Fruit fly (Drosophila melanogaster) whole organism, prepupa: Measurements from ENCODE around the gene Bet3.

Experiments used
- Blimp-1 ChIP-seq: fragments of 200-800 bp; sonication (Bioruptor generic); optimal IDR thresholded peaks from 3 replicates; lab custom pipeline; 2017; ENCODE audit warnings: missing biosample characterization, missing genetic modification characterization, mild to moderate bottlenecking, moderate library complexity, missing genetic modification reagents
- CG10631 ChIP-seq: fragments of 200-800 bp; sonication (Bioruptor generic); optimal IDR thresholded peaks from 2 replicates; lab custom pipeline; 2016; ENCODE audit warnings: missing biosample characterization, missing genetic modification characterization
- CG11902 ChIP-seq: fragments of 200-800 bp; sonication (Bioruptor generic); optimal IDR thresholded peaks from 3 replicates; lab custom pipeline; 2016; ENCODE audit warnings: missing biosample characterization, missing genetic modification characterization
- CG15336 ChIP-seq: fragments of 200-800 bp; sonication (Bioruptor generic); IDR thresholded peaks from 2 replicates; pipeline ENCODE4 v1.3.6; 2022; ENCODE audit warnings: missing biosample characterization, missing genetic modification characterization
- CG1621 ChIP-seq: fragments of 200-800 bp; sonication (Bioruptor generic); optimal IDR thresholded peaks from 3 replicates; lab custom pipeline; 2018; ENCODE audit warnings: missing biosample characterization, mild to moderate bottlenecking, missing genetic modification characterization
- CG3032 ChIP-seq: fragments of 200-800 bp; optimal IDR thresholded peaks from 2 replicates; lab custom pipeline; 2019; ENCODE audit warnings: missing biosample characterization, mild to moderate bottlenecking, missing genetic modification characterization, moderate library complexity
- CG31627 ChIP-seq: fragments of 200-800 bp; sonication (Bioruptor generic); optimal IDR thresholded peaks from 3 replicates; lab custom pipeline; 2016; ENCODE audit warnings: missing biosample characterization, missing genetic modification characterization
- CG32006 ChIP-seq: fragments of 200-800 bp; sonication (Bioruptor generic); optimal IDR thresholded peaks from 3 replicates; lab custom pipeline; 2017; ENCODE audit warnings: missing biosample characterization, mild to moderate bottlenecking, missing genetic modification characterization
- CG34406 ChIP-seq: fragments of 200-800 bp; sonication (Bioruptor generic); optimal IDR thresholded peaks from 3 replicates; lab custom pipeline; 2016; ENCODE audit warnings: missing biosample characterization, missing genetic modification characterization
- CG3919 ChIP-seq: fragments of 200-800 bp; sonication (Bioruptor generic); optimal IDR thresholded peaks from 3 replicates; lab custom pipeline; 2016; ENCODE audit warnings: missing biosample characterization, missing genetic modification characterization
- CG4318 ChIP-seq: fragments of 200-800 bp; sonication (Bioruptor generic); optimal IDR thresholded peaks from 3 replicates; lab custom pipeline; 2017; ENCODE audit warnings: missing biosample characterization, mild to moderate bottlenecking, missing genetic modification characterization
- CG6163 ChIP-seq: fragments of 200-800 bp; sonication (Bioruptor generic); IDR thresholded peaks from 3 replicates; pipeline ENCODE4 v1.3.6; 2022; ENCODE audit warnings: missing biosample characterization, missing genetic modification characterization
- CG6276 ChIP-seq: fragments of 200-800 bp; sonication (Bioruptor generic); optimal IDR thresholded peaks from 2 replicates; lab custom pipeline; 2017; ENCODE audit warnings: missing biosample characterization, mild to moderate bottlenecking, missing genetic modification characterization
- CG6792 ChIP-seq: fragments of 200-800 bp; sonication (Bioruptor generic); optimal IDR thresholded peaks from 3 replicates; lab custom pipeline; 2016; ENCODE audit warnings: missing biosample characterization, missing genetic modification characterization
- CG6808 ChIP-seq: fragments of 200-800 bp; sonication (Bioruptor generic); optimal IDR thresholded peaks from 3 replicates; lab custom pipeline; 2017; ENCODE audit warnings: missing biosample characterization, missing genetic modification characterization, mild to moderate bottlenecking, moderate library complexity, missing genetic modification reagents
- CG6854 ChIP-seq: fragments of 200-800 bp; sonication (Bioruptor generic); optimal IDR thresholded peaks from 2 replicates; lab custom pipeline; 2017; ENCODE audit warnings: missing biosample characterization, mild to moderate bottlenecking, missing genetic modification characterization
- CG8119 ChIP-seq: fragments of 200-800 bp; sonication (Bioruptor generic); IDR thresholded peaks from 3 replicates; pipeline ENCODE4 v1.3.6; 2022; ENCODE audit warnings: missing biosample characterization, missing genetic modification characterization
- CG8319 ChIP-seq: fragments of 200-800 bp; sonication (Bioruptor generic); optimal IDR thresholded peaks from 3 replicates; lab custom pipeline; 2016; ENCODE audit warnings: missing biosample characterization, missing genetic modification characterization
- CG9139 ChIP-seq: fragments of 200-800 bp; sonication (Bioruptor generic); optimal IDR thresholded peaks from 3 replicates; lab custom pipeline; 2017; ENCODE audit warnings: missing biosample characterization, mild to moderate bottlenecking, missing genetic modification characterization
- Eip75B ChIP-seq: fragments of 200-800 bp; sonication (Bioruptor generic); optimal IDR thresholded peaks from 3 replicates; lab custom pipeline; 2016; ENCODE audit warnings: missing biosample characterization, missing genetic modification characterization
- Eip78C ChIP-seq: fragments of 200-800 bp; sonication (Bioruptor generic); peaks from one replicate; lab custom pipeline; 2016; ENCODE audit warnings: missing biosample characterization, missing genetic modification characterization
- Eip93F ChIP-seq: fragments of 200-800 bp; sonication (Bioruptor generic); optimal IDR thresholded peaks from 2 replicates; lab custom pipeline; 2016; ENCODE audit warnings: missing biosample characterization, mild to moderate bottlenecking, missing genetic modification characterization
- Ets21C ChIP-seq: fragments of 200-800 bp; sonication (Bioruptor generic); optimal IDR thresholded peaks from 3 replicates; lab custom pipeline; 2016; ENCODE audit warnings: missing biosample characterization, missing genetic modification characterization
- Ets96B ChIP-seq: fragments of 200-800 bp; optimal IDR thresholded peaks from 2 replicates; lab custom pipeline; 2019; ENCODE audit warnings: missing biosample characterization, mild to moderate bottlenecking, missing genetic modification characterization, moderate library complexity
- Gug ChIP-seq: fragments of 200-800 bp; sonication (Bioruptor generic); IDR thresholded peaks from 2 replicates; pipeline ENCODE4 v1.3.6; 2022; ENCODE audit warnings: missing biosample characterization, missing genetic modification characterization
- Hr39 ChIP-seq: fragments of 200-800 bp; sonication (Bioruptor generic); optimal IDR thresholded peaks from 2 replicates; lab custom pipeline; 2016; ENCODE audit warnings: missing biosample characterization, missing genetic modification characterization
- Hr4 ChIP-seq: fragments of 200-800 bp; sonication (Bioruptor generic); optimal IDR thresholded peaks from 3 replicates; lab custom pipeline; 2016; ENCODE audit warnings: missing biosample characterization, missing genetic modification characterization
- Lpt ChIP-seq: fragments of 200-800 bp; sonication (Bioruptor generic); optimal IDR thresholded peaks from 3 replicates; lab custom pipeline; 2016; ENCODE audit warnings: missing biosample characterization, missing genetic modification characterization
- Met ChIP-seq: fragments of 200-800 bp; sonication (Bioruptor generic); optimal IDR thresholded peaks from 3 replicates; lab custom pipeline; 2016; ENCODE audit warnings: missing biosample characterization, missing genetic modification characterization
- Smox ChIP-seq: fragments of 200-800 bp; sonication (Bioruptor generic); optimal IDR thresholded peaks from 3 replicates; lab custom pipeline; 2016; ENCODE audit warnings: missing biosample characterization, missing genetic modification characterization
- Sox15 ChIP-seq: fragments of 200-800 bp; sonication (Bioruptor generic); optimal IDR thresholded peaks from 3 replicates; lab custom pipeline; 2016; ENCODE audit warnings: missing biosample characterization, missing genetic modification characterization
- acj6 ChIP-seq: fragments of 200-800 bp; sonication (Bioruptor generic); optimal IDR thresholded peaks from 3 replicates; lab custom pipeline; 2016; ENCODE audit warnings: missing biosample characterization, missing genetic modification characterization
- cyc ChIP-seq: fragments of 200-800 bp; sonication (Bioruptor generic); optimal IDR thresholded peaks from 3 replicates; lab custom pipeline; 2016; ENCODE audit warnings: missing biosample characterization, missing genetic modification characterization
- dac ChIP-seq: fragments of 200-800 bp; sonication (Bioruptor generic); optimal IDR thresholded peaks from 2 replicates; lab custom pipeline; 2017; ENCODE audit warnings: missing biosample characterization, mild to moderate bottlenecking, missing genetic modification characterization
- dsx ChIP-seq: fragments of 200-800 bp; optimal IDR thresholded peaks from 3 replicates; lab custom pipeline; 2019; ENCODE audit warnings: missing biosample characterization, mild to moderate bottlenecking, missing genetic modification characterization, moderate library complexity; ENCODE audit not compliant: poor library complexity, severe bottlenecking
- eg ChIP-seq: fragments of 200-800 bp; sonication (Bioruptor generic); IDR thresholded peaks from 3 replicates; pipeline ENCODE4 v1.3.6; 2022; ENCODE audit warnings: missing biosample characterization, missing genetic modification characterization
- esn ChIP-seq: fragments of 200-800 bp; sonication (Bioruptor generic); optimal IDR thresholded peaks from 2 replicates; lab custom pipeline; 2016; ENCODE audit warnings: missing biosample characterization, mild to moderate bottlenecking, missing genetic modification characterization, moderate library complexity
- fd59A ChIP-seq: fragments of 200-800 bp; sonication (Bioruptor generic); optimal IDR thresholded peaks from 2 replicates; lab custom pipeline; 2017; ENCODE audit warnings: missing biosample characterization, mild to moderate bottlenecking, missing genetic modification characterization, missing genetic modification reagents
- net ChIP-seq: fragments of 200-800 bp; sonication (Bioruptor generic); optimal IDR thresholded peaks from 3 replicates; lab custom pipeline; 2016; ENCODE audit warnings: missing biosample characterization, missing genetic modification characterization
- pdm3 ChIP-seq: fragments of 200-800 bp; sonication (Bioruptor generic); optimal IDR thresholded peaks from 3 replicates; lab custom pipeline; 2016; ENCODE audit warnings: missing biosample characterization, missing genetic modification characterization
- salr ChIP-seq, 2 experiments: fragments of 200-800 bp; sonication (Bioruptor generic); optimal IDR thresholded peaks; 3 replicates each; lab custom pipeline; 2016 to 2018; ENCODE audit warnings: missing biosample characterization in 2 of 2, missing genetic modification characterization in 2 of 2, mild to moderate bottlenecking in 1 of 2
- ss ChIP-seq, 2 experiments: fragments of 200-800 bp; sonication (Bioruptor generic); optimal IDR thresholded peaks; 2 replicates in 1 of 2; 3 replicates in 1 of 2; lab custom pipeline; 2017 to 2018; ENCODE audit warnings: mild to moderate bottlenecking in 2 of 2, missing biosample characterization in 2 of 2, missing genetic modification characterization in 2 of 2, moderate library complexity in 1 of 2
- svp ChIP-seq: fragments of 200-800 bp; sonication (Bioruptor generic); peaks from one replicate; lab custom pipeline; 2016; ENCODE audit warnings: missing biosample characterization, missing genetic modification characterization
- topi ChIP-seq: fragments of 200-800 bp; sonication (Bioruptor generic); optimal IDR thresholded peaks from 3 replicates; lab custom pipeline; 2016; ENCODE audit warnings: missing biosample characterization, missing genetic modification characterization
- vri ChIP-seq: fragments of 200-800 bp; sonication (Bioruptor generic); optimal IDR thresholded peaks from 3 replicates; lab custom pipeline; 2016; ENCODE audit warnings: missing biosample characterization, mild to moderate bottlenecking, missing genetic modification characterization

Bet3 gene

DNA sequence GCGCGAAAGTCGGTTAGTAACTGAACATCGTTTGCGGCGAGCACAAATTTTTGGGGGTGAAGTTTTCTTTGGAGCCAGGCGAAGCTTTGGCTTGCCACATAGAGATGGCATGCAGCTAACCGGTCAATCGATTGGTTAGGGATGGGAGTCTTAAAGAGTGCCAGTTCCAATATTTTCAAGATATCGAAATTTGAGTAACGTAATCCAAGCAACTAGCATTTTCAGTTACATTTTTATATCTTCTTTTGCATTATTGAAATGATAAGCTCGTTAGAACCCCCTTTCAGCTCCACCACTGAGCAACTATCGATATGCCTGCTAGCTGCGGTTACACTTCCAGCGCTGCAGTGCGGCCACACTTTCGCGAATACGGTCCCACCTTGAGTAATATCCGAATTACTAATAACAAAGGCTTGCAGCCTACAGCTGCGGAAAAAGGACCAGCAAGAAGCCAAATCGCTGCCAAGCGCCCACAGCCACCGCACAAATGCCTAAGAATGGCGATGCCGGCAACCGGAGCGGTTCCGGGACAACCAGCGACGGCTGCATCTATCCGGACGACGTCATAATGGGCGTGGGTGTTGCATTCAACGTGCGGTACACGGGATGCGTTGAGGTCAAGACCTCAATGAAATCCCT lies 15.3 kb downstream of the Bet3 start, which contains the start of the genes Atat and Shc (continued):
- TF ChIP-seq Blimp-1 (GFP tag; lab: Kevin White, UChicago) (peak; percentile 95), CG11902 (GFP tag; lab: Kevin White, UChicago) (peak; percentile 99), CG6854 (peak; percentile 94), CG8119 (GFP tag; lab: Robert Waterston, UW) (peak; percentile 94), topi (GFP tag; lab: Kevin White, UChicago) (peak; percentile 99), CG1621 (tag; lab: Kevin White, UChicago) (peak; percentile 97), Hr39 (GFP tag; lab: Kevin White, UChicago) (peak; percentile 100), Gug (GFP tag; lab: Robert Waterston, UW) (peak; percentile 99), CG3919 (GFP tag; lab: Kevin White, UChicago) (peak; percentile 99), Sox15 (peak; percentile 100), ss (GFP tag; optimal IDR thresholded peaks at IDR 0.05; lab: Kevin White, UChicago) (peak; percentile 83 to 96), net (GFP tag; lab: Kevin White, UChicago) (peak; percentile 98), CG31627 (GFP tag; lab: Kevin White, UChicago) (peak; percentile 100), CG6163 (GFP tag; lab: Robert Waterston, UW) (peak; percentile 99), Hr4 (peak; percentile 99), Lpt (peak; percentile 97), svp (peak; percentile 99), esn (GFP tag; lab: Kevin White, UChicago) (peak; percentile 99), Ets21C (GFP tag; lab: Kevin White, UChicago) (peak; percentile 99), Eip75B (GFP tag; lab: Kevin White, UChicago) (peak; percentile 98)
- TF ChIP-seq, all 60 proteins: peak for 60

dm6 chr3L:9425838-9426237 lies 16.2 kb downstream of the Bet3 start:
- TF ChIP-seq Hr4 (peak; percentile 63), acj6 (no peak), CG32006 (GFP tag; lab: Kevin White, UChicago) (peak; percentile 64), CG4318 (GFP tag; lab: Kevin White, UChicago) (peak; percentile 0), CG10631 (GFP tag; lab: Kevin White, UChicago) (no peak), Eip78C (GFP tag; lab: Kevin White, UChicago) (peak; percentile 36), CG3919 (GFP tag; lab: Kevin White, UChicago) (peak; percentile 3), pdm3 (no peak), svp (peak; percentile 50), vri (GFP tag; lab: Kevin White, UChicago) (peak; percentile 22), CG6163 (GFP tag; lab: Robert Waterston, UW) (peak; percentile 40; the same call in 1 of the 3 replicates), net (GFP tag; lab: Kevin White, UChicago) (peak; percentile 31), eg (GFP tag; lab: Robert Waterston, UW) (peak; percentile 63; the same call in 2 of the 3 replicates), CG6276 (GFP tag; lab: Kevin White, UChicago) (peak; percentile 10), Eip93F (GFP tag; lab: Kevin White, UChicago) (no peak), CG15336 (GFP tag; lab: Robert Waterston, UW) (peak; percentile 55), CG6808 (GFP tag; lab: Kevin White, UChicago) (no peak), CG8119 (GFP tag; lab: Robert Waterston, UW) (peak; percentile 35; the same call in 2 of the 3 replicates)

dm6 chr3L:9424528-9424911 lies 17.5 kb downstream of the Bet3 start:
- peak; percentile 28 for TF ChIP-seq CG32006 (GFP tag; lab: Kevin White, UChicago)
- peak; percentile 47 for TF ChIP-seq esn (GFP tag; lab: Kevin White, UChicago)
- TF ChIP-seq CG6792 (GFP tag; lab: Kevin White, UChicago): peak; percentile 13
- TF ChIP-seq Eip75B (GFP tag; lab: Kevin White, UChicago): peak; percentile 27
- TF ChIP-seq Ets96B (tag; lab: Kevin White, UChicago): peak; percentile 22
- TF ChIP-seq CG34406 (GFP tag; lab: Kevin White, UChicago): peak; percentile 27
- no peak for TF ChIP-seq fd59A
- no peak for TF ChIP-seq Sox15
- TF ChIP-seq CG15336 (GFP tag; lab: Robert Waterston, UW): peak; percentile 58; the same call in 1 of the 2 replicates
- TF ChIP-seq CG6276 (GFP tag; lab: Kevin White, UChicago): peak; percentile 24
- no peak for TF ChIP-seq salr (GFP tag; optimal IDR thresholded peaks at IDR 0.05; lab: Kevin White, UChicago)
- no peak for TF ChIP-seq dac (GFP tag; lab: Kevin White, UChicago)
- no peak for TF ChIP-seq Eip93F (GFP tag; lab: Kevin White, UChicago)
- no peak for TF ChIP-seq ss (GFP tag; optimal IDR thresholded peaks at IDR 0.05; lab: Kevin White, UChicago)
- no peak for TF ChIP-seq eg (GFP tag; lab: Robert Waterston, UW)
- TF ChIP-seq Smox (GFP tag; lab: Kevin White, UChicago): peak; percentile 40
- no peak for TF ChIP-seq CG8319 (GFP tag; lab: Kevin White, UChicago)
- TF ChIP-seq CG9139 (GFP tag; lab: Kevin White, UChicago): no peak
- TF ChIP-seq CG11902 (GFP tag; lab: Kevin White, UChicago): no peak
- no peak for TF ChIP-seq cyc (GFP tag; lab: Kevin White, UChicago)
- no peak for TF ChIP-seq topi (GFP tag; lab: Kevin White, UChicago)
- peak; percentile 6 for TF ChIP-seq dsx (GFP tag; lab: Kevin White, UChicago)
- peak; percentile 40 for TF ChIP-seq Met (GFP tag; lab: Kevin White, UChicago)
- peak; percentile 2 for TF ChIP-seq CG3032 (tag; lab: Kevin White, UChicago)
- peak; percentile 75 for TF ChIP-seq svp
